Worm (Caenorhabditis elegans) whole organism, L4 larva: Measurements from ENCODE around the gene T19C4.5.

Experiments used
- F26F4.8 ChIP-seq: fragments of 200-800 bp; sonication (Bioruptor generic); conservative IDR thresholded peaks from 2 replicates; pipeline ENCODE4 v1.3.6; 2022; ENCODE audit warnings: missing genetic modification characterization, missing compliant biosample characterization
- Y48G9A.11 ChIP-seq: fragments of 200-800 bp; sonication (Bioruptor generic); IDR thresholded peaks from 2 replicates; pipeline ENCODE4 v1.3.6; 2022; ENCODE audit warnings: missing genetic modification reagents, missing genetic modification characterization, missing compliant biosample characterization
- Y5F2A.4 ChIP-seq: fragments of 200-800 bp; sonication (Bioruptor generic); optimal IDR thresholded peaks from 2 replicates; lab custom pipeline; 2018; ENCODE audit warnings: mild to moderate bottlenecking, missing genetic modification characterization, missing compliant biosample characterization
- ZK337.2 ChIP-seq: fragments of 200-800 bp; sonication (Bioruptor generic); IDR thresholded peaks from 2 replicates; pipeline ENCODE4 v1.3.6; 2022; ENCODE audit warnings: missing genetic modification reagents, missing genetic modification characterization, missing compliant biosample characterization
- aha-1 ChIP-seq: fragments of 150-350 bp; peaks from one replicate; lab custom pipeline; 2014; ENCODE audit warnings: missing biosample characterization, missing genetic modification characterization
- ama-1 ChIP-seq: fragments of 150-350 bp; optimal IDR thresholded peaks from 2 replicates; lab custom pipeline; 2014; ENCODE audit warnings: inconsistent platforms, mixed read lengths
- attf-4 ChIP-seq: sonication (generic microtip); optimal IDR thresholded peaks from 3 replicates; lab custom pipeline; 2017; ENCODE audit warnings: missing biosample characterization, missing genetic modification characterization
- ceh-32 ChIP-seq: sonication (generic microtip); optimal IDR thresholded peaks from 2 replicates; lab custom pipeline; 2016; ENCODE audit warnings: mild to moderate bottlenecking, missing genetic modification characterization, missing compliant biosample characterization; ENCODE audit not compliant: poor library complexity
- cey-2 ChIP-seq: sonication (generic microtip); optimal IDR thresholded peaks from 3 replicates; lab custom pipeline; 2017; ENCODE audit warnings: missing genetic modification characterization, mild to moderate bottlenecking, missing compliant biosample characterization, antibody characterized with exemption, borderline replicate concordance; ENCODE audit not compliant: insufficient read depth
- ctbp-1 ChIP-seq: fragments of 200-800 bp; sonication (Bioruptor generic); IDR thresholded peaks from 2 replicates; pipeline ENCODE4 v1.3.6; 2022; ENCODE audit warnings: missing genetic modification reagents, missing genetic modification characterization, missing compliant biosample characterization
- daf-12 ChIP-seq: fragments of 150-350 bp; optimal IDR thresholded peaks from 2 replicates; lab custom pipeline; 2014; ENCODE audit warnings: missing biosample characterization, missing genetic modification reagents, missing genetic modification characterization
- dmd-6 ChIP-seq: fragments of 200-800 bp; sonication (Bioruptor generic); IDR thresholded peaks from 2 replicates; pipeline ENCODE4 v1.3.6; 2022; ENCODE audit warnings: missing genetic modification reagents, missing genetic modification characterization, missing compliant biosample characterization
- hlh-30 ChIP-seq: sonication (generic microtip); optimal IDR thresholded peaks from 2 replicates; lab custom pipeline; 2017; ENCODE audit warnings: antibody characterized with exemption, mild to moderate bottlenecking, missing genetic modification characterization, missing compliant biosample characterization; ENCODE audit not compliant: insufficient read depth
- lin-1 ChIP-seq: fragments of 200-800 bp; sonication (Bioruptor generic); IDR thresholded peaks from 2 replicates; pipeline ENCODE4 v1.3.6; 2022; ENCODE audit warnings: missing genetic modification reagents, missing genetic modification characterization, missing compliant biosample characterization
- lin-15B ChIP-seq: fragments of 150-350 bp; sonication (generic microtip); optimal IDR thresholded peaks from 3 replicates; lab custom pipeline; 2014; ENCODE audit warnings: missing biosample characterization, missing genetic modification characterization
- lin-29 ChIP-seq: fragments of 200-800 bp; sonication (Bioruptor generic); IDR thresholded peaks from 2 replicates; pipeline ENCODE4 v1.3.6; 2022; ENCODE audit warnings: missing genetic modification reagents, missing genetic modification characterization, missing compliant biosample characterization
- lsy-2 ChIP-seq, 2 experiments: fragments of 150-350 bp in 1 of 2; sonication (generic microtip) in 1 of 2; optimal IDR thresholded peaks; 2 replicates each; lab custom pipeline; 2014 to 2017; ENCODE audit warnings: missing biosample characterization in 2 of 2, missing genetic modification characterization in 2 of 2
- madf-9 ChIP-seq: fragments of 200-800 bp; sonication (Bioruptor generic); conservative IDR thresholded peaks from 2 replicates; pipeline ENCODE4 v1.3.6; 2022; ENCODE audit warnings: missing genetic modification reagents, missing genetic modification characterization, missing compliant biosample characterization
- mep-1 ChIP-seq: fragments of 150-350 bp; sonication (generic microtip); optimal IDR thresholded peaks from 3 replicates; lab custom pipeline; 2014; ENCODE audit warnings: missing biosample characterization, missing genetic modification characterization
- mes-2 ChIP-seq: sonication (generic microtip); optimal IDR thresholded peaks from 2 replicates; lab custom pipeline; 2016; ENCODE audit warnings: missing genotype, mild to moderate bottlenecking, missing genetic modification characterization, missing compliant biosample characterization; ENCODE audit not compliant: poor library complexity, severe bottlenecking
- mxl-2 ChIP-seq: fragments of 200-800 bp; sonication (Bioruptor generic); conservative IDR thresholded peaks from 2 replicates; pipeline ENCODE4 v1.3.6; 2022; ENCODE audit warnings: missing genetic modification reagents, missing genetic modification characterization, missing compliant biosample characterization
- nhr-10 ChIP-seq: fragments of 150-350 bp; optimal IDR thresholded peaks from 2 replicates; lab custom pipeline; 2014; ENCODE audit warnings: missing biosample characterization, missing genetic modification characterization
- nhr-102 ChIP-seq: sonication (generic microtip); optimal IDR thresholded peaks from 2 replicates; lab custom pipeline; 2016; ENCODE audit warnings: mild to moderate bottlenecking, missing genetic modification characterization, moderate library complexity, missing compliant biosample characterization
- nhr-111 ChIP-seq: fragments of 200-800 bp; sonication (Bioruptor generic); optimal IDR thresholded peaks from 2 replicates; lab custom pipeline; 2018; ENCODE audit warnings: mild to moderate bottlenecking, missing genetic modification characterization, missing compliant biosample characterization
- nhr-25 ChIP-seq: sonication (generic microtip); optimal IDR thresholded peaks from 2 replicates; lab custom pipeline; 2017; ENCODE audit warnings: missing genetic modification characterization, mild to moderate bottlenecking, missing compliant biosample characterization, antibody characterized with exemption, moderate library complexity, borderline replicate concordance; ENCODE audit not compliant: insufficient read depth
- nhr-28 ChIP-seq: fragments of 150-350 bp; optimal IDR thresholded peaks from 2 replicates; lab custom pipeline; 2014; ENCODE audit warnings: missing biosample characterization, missing genetic modification characterization
- nhr-48 ChIP-seq: sonication (generic microtip); optimal IDR thresholded peaks from 2 replicates; lab custom pipeline; 2016; ENCODE audit warnings: mild to moderate bottlenecking, missing genetic modification characterization, missing compliant biosample characterization
- nhr-6 ChIP-seq: fragments of 150-350 bp; optimal IDR thresholded peaks from 2 replicates; lab custom pipeline; 2014; ENCODE audit warnings: missing biosample characterization, missing genetic modification characterization
- pha-4 ChIP-seq, 2 experiments: fragments of 150-350 bp in 1 of 2; fragments of 200-800 bp in 1 of 2; sonication (Bioruptor generic) in 1 of 2; IDR thresholded peaks in 1 of 2; optimal IDR thresholded peaks in 1 of 2; 2 replicates each; pipeline versions ENCODE4 v1.3.6 to Lab custom; 2014 to 2022; ENCODE audit warnings: missing genetic modification characterization in 2 of 2, missing genetic modification reagents in 2 of 2, missing biosample characterization in 1 of 2, missing compliant biosample characterization in 1 of 2
- php-3 ChIP-seq: fragments of 200-800 bp; sonication (Bioruptor generic); IDR thresholded peaks from 2 replicates; pipeline ENCODE4 v1.3.6; 2022; ENCODE audit warnings: missing genetic modification reagents, missing genetic modification characterization, missing compliant biosample characterization
- spr-1 ChIP-seq: sonication (generic microtip); optimal IDR thresholded peaks from 2 replicates; lab custom pipeline; 2016; ENCODE audit warnings: mild to moderate bottlenecking, missing genetic modification characterization, missing compliant biosample characterization
- tra-1 ChIP-seq: fragments of 200-800 bp; sonication (Bioruptor generic); IDR thresholded peaks from 2 replicates; pipeline ENCODE4 v1.3.6; 2022; ENCODE audit warnings: missing genetic modification reagents, missing genetic modification characterization, missing compliant biosample characterization
- unc-39 ChIP-seq: sonication (generic microtip); optimal IDR thresholded peaks from 2 replicates; lab custom pipeline; 2017; ENCODE audit warnings: missing biosample characterization, missing genetic modification characterization
- unc-62 ChIP-seq, 3 experiments: fragments of 150-350 bp in 1 of 3; sonication (generic microtip); optimal IDR thresholded peaks in 2 of 3; peaks in 1 of 3; 1 replicate in 1 of 3; 2 replicates in 2 of 3; lab custom pipeline; 2014 to 2017; ENCODE audit warnings: missing biosample characterization in 3 of 3, missing genetic modification characterization in 3 of 3, missing genetic modification reagents in 3 of 3, missing genotype in 1 of 3
- zfp-2 ChIP-seq: sonication (generic microtip); optimal IDR thresholded peaks from 2 replicates; lab custom pipeline; 2016; ENCODE audit warnings: mild to moderate bottlenecking, missing genetic modification characterization, missing compliant biosample characterization
- zfp-3 ChIP-seq: fragments of 200-800 bp; sonication (Bioruptor generic); conservative IDR thresholded peaks from 2 replicates; pipeline ENCODE4 v1.3.6; 2022; ENCODE audit warnings: missing genetic modification reagents, missing genetic modification characterization, missing compliant biosample characterization
- ztf-7 ChIP-seq: fragments of 150-350 bp; optimal IDR thresholded peaks from 2 replicates; lab custom pipeline; 2014; ENCODE audit warnings: missing biosample characterization, missing genetic modification characterization

T19C4.5 gene

ce11 chrV:11147780-11148144 is 24.3 kb upstream of the T19C4.5 start:
- peak; percentile 62 for TF ChIP-seq mep-1 (tag; lab: Kevin White, UChicago)
- TF ChIP-seq ama-1 (lab: Kevin White, UChicago) = peak; percentile 44
- no peak for TF ChIP-seq unc-39 (tag; lab: Kevin White, UChicago)
- no peak for TF ChIP-seq Y48G9A.11 (GFP tag; lab: Robert Waterston, UW)
- TF ChIP-seq ztf-7 (tag; lab: Kevin White, UChicago) = no peak
- peak; percentile 81; the same call in 1 of the 2 replicates for TF ChIP-seq zfp-3 (GFP tag; lab: Robert Waterston, UW)
- no peak for TF ChIP-seq nhr-111 (GFP tag; lab: Kevin White, UChicago)
- no peak for TF ChIP-seq mes-2
- no peak for TF ChIP-seq ceh-32 (tag; lab: Kevin White, UChicago)
- no peak for TF ChIP-seq nhr-6
- peak; percentile 71 for TF ChIP-seq nhr-48
- TF ChIP-seq unc-62 (GFP tag; optimal IDR thresholded peaks at IDR 0.05 in 1 of 2; lab: Kevin White, UChicago) = peak in 1 of 2 experiments; percentile 27
- TF ChIP-seq unc-62 (tag; optimal IDR thresholded peaks at IDR 0.05; lab: Kevin White, UChicago) = no peak
- no peak for TF ChIP-seq F26F4.8
- peak; percentile 26 for TF ChIP-seq cey-2 (tag; lab: Kevin White, UChicago)
- no peak for TF ChIP-seq Y5F2A.4 (GFP tag; lab: Kevin White, UChicago)
- TF ChIP-seq aha-1 (tag; lab: Kevin White, UChicago) = peak; percentile 98
- peak; percentile 30 for TF ChIP-seq hlh-30 (tag; lab: Kevin White, UChicago)
- TF ChIP-seq tra-1 (GFP tag; lab: Robert Waterston, UW) = no peak
- TF ChIP-seq lin-15B (tag; lab: Kevin White, UChicago) = no peak
- TF ChIP-seq nhr-25 (tag; lab: Kevin White, UChicago) = peak; percentile 62
- TF ChIP-seq lin-29 (GFP tag; lab: Robert Waterston, UW) = no peak
- TF ChIP-seq ctbp-1 (GFP tag; lab: Robert Waterston, UW) = no peak
- TF ChIP-seq daf-12 = no peak
- peak; percentile 35 for TF ChIP-seq nhr-102 (tag; lab: Kevin White, UChicago)

ce11 chrV:11148971-11149370 is 23.0 kb upstream of the T19C4.5 start:
- no peak for TF ChIP-seq spr-1 (tag; lab: Kevin White, UChicago)
- TF ChIP-seq lsy-2 (tag; optimal IDR thresholded peaks at IDR 0.05; lab: Kevin White, UChicago) = no peak
- no peak for TF ChIP-seq lin-1 (GFP tag; lab: Robert Waterston, UW)
- peak; percentile 35 for TF ChIP-seq nhr-28 (tag; lab: Kevin White, UChicago)
- no peak for TF ChIP-seq nhr-10

- TF ChIP-seq dmd-6 (GFP tag; lab: Robert Waterston, UW) = no peak
- TF ChIP-seq lin-29 (GFP tag; lab: Robert Waterston, UW) = no peak
- no peak for TF ChIP-seq zfp-3 (GFP tag; lab: Robert Waterston, UW)
- TF ChIP-seq zfp-2 = no peak
- TF ChIP-seq ceh-32 (tag; lab: Kevin White, UChicago) = no peak
- no peak for TF ChIP-seq pha-4 (GFP tag; IDR thresholded peaks at IDR 0.05; lab: Robert Waterston, UW)
- no peak for TF ChIP-seq pha-4 (tag; optimal IDR thresholded peaks at IDR 0.05; lab: Kevin White, UChicago)
- no peak for TF ChIP-seq madf-9
Observed at ce11 chrV:11149405-11149804, 22.6 kb upstream of the T19C4.5 start, which contains the start of gene T19C4.1. T19C4.1 (plus strand) TSS chrV:11149705.

ce11 chrV:11152333-11152732 is 19.7 kb upstream of the T19C4.5 start, which contains the start of gene srg-39:
srg-39 (minus strand) TSS chrV:11152433.
- no peak for TF ChIP-seq mep-1 (tag; lab: Kevin White, UChicago)
- no peak for TF ChIP-seq ZK337.2
- TF ChIP-seq php-3 (GFP tag; lab: Robert Waterston, UW) = no peak
- TF ChIP-seq attf-4 (tag; lab: Kevin White, UChicago) = no peak
- no peak for TF ChIP-seq mxl-2 (GFP tag; lab: Robert Waterston, UW)
- TF ChIP-seq, all 104 proteins: peak for 0
